Fruit fly (Drosophila melanogaster) whole organism, wandering third instar larva: ENCODE measurements around the gene Wdr62.

Experiments used
- CG9705 ChIP-seq: fragments of 200-800 bp; sonication (Bioruptor generic); optimal IDR thresholded peaks from 2 replicates; lab custom pipeline; 2018; ENCODE audit warnings: missing biosample characterization, mild to moderate bottlenecking, missing genetic modification characterization
- CrebA ChIP-seq: fragments of 200-800 bp; sonication (Bioruptor generic); optimal IDR thresholded peaks from 2 replicates; lab custom pipeline; 2016; ENCODE audit warnings: missing biosample characterization, mild to moderate bottlenecking, missing genetic modification characterization, borderline replicate concordance
- Dif ChIP-seq: fragments of 200-275, 200-300 bp; sonication (Bioruptor generic); optimal IDR thresholded peaks from 2 replicates; lab custom pipeline; 2018; ENCODE audit warnings: missing biosample characterization, missing genetic modification characterization; ENCODE audit not compliant: partially characterized antibody
- GATAd ChIP-seq: sonication (Bioruptor generic); optimal IDR thresholded peaks from 2 replicates; lab custom pipeline; 2016; ENCODE audit warnings: missing biosample characterization, missing genetic modification characterization
- HLH106 ChIP-seq: fragments of 200-800 bp; optimal IDR thresholded peaks from 3 replicates; lab custom pipeline; 2019; ENCODE audit warnings: missing biosample characterization, mild to moderate bottlenecking, missing genetic modification characterization, moderate library complexity
- Hr78 ChIP-seq: fragments of >200 bp; optimal IDR thresholded peaks from 2 replicates; lab custom pipeline; 2017; ENCODE audit warnings: missing biosample characterization, missing genetic modification characterization
- Hr83 ChIP-seq: fragments of 200-300 bp; sonication (Bioruptor generic); optimal IDR thresholded peaks from 2 replicates; lab custom pipeline; 2016; ENCODE audit warnings: missing biosample characterization, mild to moderate bottlenecking, missing genetic modification characterization, moderate library complexity; ENCODE audit not compliant: poor library complexity, severe bottlenecking
- Jra ChIP-seq: sonication (Bioruptor generic); optimal IDR thresholded peaks from 2 replicates; lab custom pipeline; 2016; ENCODE audit warnings: missing biosample characterization, missing genetic modification characterization
- Mio ChIP-seq: sonication (Bioruptor generic); optimal IDR thresholded peaks from 2 replicates; lab custom pipeline; 2016; ENCODE audit warnings: missing biosample characterization, missing genetic modification characterization
- N ChIP-seq: fragments of >200 bp; optimal IDR thresholded peaks from 2 replicates; lab custom pipeline; 2018; ENCODE audit warnings: missing biosample characterization, missing external identifiers, missing genetic modification characterization
- OdsH ChIP-seq: fragments of 200-800 bp; sonication (Bioruptor generic); optimal IDR thresholded peaks from 2 replicates; lab custom pipeline; 2016; ENCODE audit warnings: missing biosample characterization, mild to moderate bottlenecking, missing genetic modification characterization
- Sp1 ChIP-seq: fragments of 200-800 bp; sonication (Bioruptor generic); optimal IDR thresholded peaks from 3 replicates; lab custom pipeline; 2019; ENCODE audit warnings: missing biosample characterization, mild to moderate bottlenecking, missing genetic modification characterization, moderate library complexity
- Vsx2 ChIP-seq: fragments of 200-300, 225-300 bp; sonication (Bioruptor generic); optimal IDR thresholded peaks from 2 replicates; lab custom pipeline; 2018; ENCODE audit warnings: missing biosample characterization, missing genetic modification characterization; ENCODE audit not compliant: partially characterized antibody
- br ChIP-seq: fragments of 200-800 bp; sonication (Bioruptor generic); optimal IDR thresholded peaks from 2 replicates; lab custom pipeline; 2016; ENCODE audit warnings: missing biosample characterization, missing genetic modification characterization
- brk ChIP-seq: fragments of 200-800 bp; sonication (Bioruptor generic); optimal IDR thresholded peaks from 2 replicates; lab custom pipeline; 2016; ENCODE audit warnings: missing biosample characterization, mild to moderate bottlenecking, missing genetic modification characterization
- dl ChIP-seq, 2 experiments: fragments of 175-275, 200-275 bp in 1 of 2; fragments of 200-275 bp in 1 of 2; sonication (Bioruptor generic); optimal IDR thresholded peaks; lab custom pipeline; 2018; ENCODE audit warnings: mild to moderate bottlenecking in 2 of 2, missing biosample characterization in 2 of 2, missing genetic modification characterization in 2 of 2, moderate library complexity in 2 of 2; ENCODE audit not compliant: partially characterized antibody in 2 of 2, insufficient read depth in 1 of 2
- dsf ChIP-seq: sonication (Bioruptor generic); optimal IDR thresholded peaks from 2 replicates; lab custom pipeline; 2016; ENCODE audit warnings: missing biosample characterization, missing genetic modification characterization, borderline replicate concordance
- ey ChIP-seq: fragments of 200-800 bp; sonication (Bioruptor generic); optimal IDR thresholded peaks from 2 replicates; lab custom pipeline; 2016; ENCODE audit warnings: missing biosample characterization, missing genetic modification characterization
- fru ChIP-seq: fragments of 200-800 bp; sonication (Bioruptor generic); optimal IDR thresholded peaks from 3 replicates; lab custom pipeline; 2016; ENCODE audit warnings: missing biosample characterization, mild to moderate bottlenecking, missing genetic modification characterization
- jim ChIP-seq: fragments of 175-275, 200-325 bp; sonication (Bioruptor generic); optimal IDR thresholded peaks from 2 replicates; lab custom pipeline; 2016; ENCODE audit warnings: missing biosample characterization, mild to moderate bottlenecking, missing genetic modification characterization
- pan ChIP-seq: fragments of >200 bp; optimal IDR thresholded peaks from 2 replicates; lab custom pipeline; 2017
- psq ChIP-seq: fragments of 200-800 bp; sonication (Bioruptor generic); optimal IDR thresholded peaks from 3 replicates; lab custom pipeline; 2017; ENCODE audit warnings: missing biosample characterization, mild to moderate bottlenecking, missing genetic modification characterization, moderate library complexity
- sv ChIP-seq: fragments of 200-800 bp; sonication (Bioruptor generic); optimal IDR thresholded peaks from 3 replicates; lab custom pipeline; 2016; ENCODE audit warnings: missing biosample characterization, missing genetic modification characterization
- usp ChIP-seq: fragments of >200 bp; optimal IDR thresholded peaks from 2 replicates; lab custom pipeline; 2017; ENCODE audit warnings: missing biosample characterization, missing genetic modification characterization
- woc ChIP-seq: sonication (Bioruptor generic); optimal IDR thresholded peaks from 2 replicates; lab custom pipeline; 2016; ENCODE audit warnings: missing biosample characterization, mild to moderate bottlenecking, missing genetic modification characterization

Gene Wdr62

DNA sequence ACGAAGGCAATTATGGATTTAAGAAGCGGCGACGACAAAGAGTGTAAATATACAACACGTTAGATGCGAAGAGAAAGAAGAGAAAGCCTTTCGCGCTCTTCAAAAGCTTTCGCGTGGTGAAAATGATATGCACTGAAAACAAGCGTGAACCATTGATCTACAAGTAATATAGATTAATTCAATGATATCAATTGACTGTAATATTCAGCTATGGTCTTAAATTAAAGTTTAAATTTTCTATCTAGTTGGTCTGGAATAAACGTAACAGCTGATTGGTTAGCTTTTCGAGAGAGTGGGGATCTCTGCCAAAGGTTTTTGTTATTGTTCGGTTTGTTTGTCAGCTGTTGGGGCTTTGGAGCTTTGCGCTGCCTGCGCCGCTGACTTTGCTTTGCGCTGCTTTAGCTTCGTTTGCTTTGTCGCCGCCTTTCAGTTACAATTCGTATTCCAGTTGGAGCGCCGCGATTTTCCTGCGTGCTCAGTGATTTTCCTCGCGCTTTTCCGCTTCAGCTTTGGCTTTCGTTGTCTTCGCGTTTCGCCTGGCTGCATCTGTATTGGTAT, 27.0 kb downstream of the Wdr62 start (continued):
- TF ChIP-seq Vsx2 (GFP tag; lab: Kevin White, UChicago) = no peak
- TF ChIP-seq HLH106 (tag; lab: Kevin White, UChicago) = peak; percentile 24
- no peak for TF ChIP-seq dsf (GFP tag; lab: Kevin White, UChicago)

DNA sequence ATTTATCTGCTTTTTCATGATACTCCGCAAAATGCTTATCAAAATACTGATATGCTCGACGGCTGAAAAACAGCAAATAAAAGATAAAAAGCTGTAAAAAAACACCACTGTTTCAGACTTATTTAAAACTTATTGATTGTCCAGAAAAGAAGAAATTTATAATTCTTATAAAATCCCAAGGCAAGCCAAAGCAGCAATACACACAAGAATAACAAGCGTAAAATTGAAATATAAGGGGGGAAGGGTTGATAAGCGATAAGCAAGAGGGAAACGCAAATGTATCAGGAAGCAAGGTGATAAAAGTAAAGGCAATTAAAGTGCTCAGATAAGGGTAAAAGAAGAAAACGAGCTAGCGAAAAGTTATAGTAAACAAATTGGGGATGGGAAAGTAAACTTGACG, 28.1 kb downstream of the Wdr62 start:
- TF ChIP-seq N (GFP tag; lab: Kevin White, UChicago) (no peak), br (no peak), Sp1 (GFP tag; lab: Kevin White, UChicago) (no peak), Dif (GFP tag; lab: Kevin White, UChicago) (no peak), brk (GFP tag; lab: Kevin White, UChicago) (no peak), Vsx2 (GFP tag; lab: Kevin White, UChicago) (no peak)

DNA sequence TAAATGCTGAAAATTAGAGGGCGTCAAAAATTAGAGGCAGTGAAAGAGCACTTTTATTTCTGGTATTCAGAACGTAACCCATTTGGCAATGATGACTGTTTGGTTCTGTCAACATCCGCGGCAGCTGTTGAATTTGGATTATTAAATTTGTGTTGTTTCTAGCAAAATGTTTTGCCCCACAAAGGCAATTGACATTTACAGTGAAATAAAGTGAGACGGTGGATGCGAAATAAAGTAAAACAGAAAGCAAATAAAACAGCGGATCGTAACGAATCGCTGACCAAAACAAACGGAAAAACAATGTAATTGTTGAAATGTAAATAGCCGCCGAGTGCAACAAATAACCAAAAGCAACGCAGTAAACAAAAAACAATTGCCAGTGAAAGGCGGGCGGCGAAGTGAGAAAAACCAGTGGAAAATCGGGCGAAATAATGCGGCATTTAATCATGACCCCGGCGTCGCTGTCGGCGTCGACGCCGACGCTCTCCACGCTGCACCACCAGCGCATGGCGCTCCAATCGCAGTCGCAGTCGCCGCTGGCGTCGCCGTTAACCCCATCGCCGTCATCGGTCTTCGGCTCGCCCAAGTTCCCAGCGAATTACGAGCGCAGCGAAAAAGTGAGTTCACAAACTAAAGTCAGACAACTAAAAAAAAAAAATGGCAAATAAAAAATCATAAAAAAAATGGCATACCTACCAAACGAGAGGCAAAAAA, 28.8 kb downstream of the Wdr62 start:
- TF ChIP-seq CrebA (GFP tag; lab: Kevin White, UChicago) (no peak), pan (no peak), jim (GFP tag; lab: Kevin White, UChicago) (no peak), sv (GFP tag; lab: Kevin White, UChicago) (no peak), psq (GFP tag; lab: Kevin White, UChicago) (no peak), dl (GFP tag; optimal IDR thresholded peaks at IDR 0.05; lab: Kevin White, UChicago; ENCODE audit: insufficient read depth in 1 of 2, partially characterized antibody in 2 of 2) (no peak), Hr78 (GFP tag; lab: Kevin White, UChicago) (no peak), dsf (GFP tag; lab: Kevin White, UChicago) (no peak), CG9705 (GFP tag; lab: Kevin White, UChicago) (no peak), Jra (GFP tag; lab: Kevin White, UChicago) (no peak), ey (GFP tag; lab: Kevin White, UChicago) (no peak), OdsH (GFP tag; lab: Kevin White, UChicago) (no peak), GATAd (GFP tag; lab: Kevin White, UChicago) (no peak)

DNA sequence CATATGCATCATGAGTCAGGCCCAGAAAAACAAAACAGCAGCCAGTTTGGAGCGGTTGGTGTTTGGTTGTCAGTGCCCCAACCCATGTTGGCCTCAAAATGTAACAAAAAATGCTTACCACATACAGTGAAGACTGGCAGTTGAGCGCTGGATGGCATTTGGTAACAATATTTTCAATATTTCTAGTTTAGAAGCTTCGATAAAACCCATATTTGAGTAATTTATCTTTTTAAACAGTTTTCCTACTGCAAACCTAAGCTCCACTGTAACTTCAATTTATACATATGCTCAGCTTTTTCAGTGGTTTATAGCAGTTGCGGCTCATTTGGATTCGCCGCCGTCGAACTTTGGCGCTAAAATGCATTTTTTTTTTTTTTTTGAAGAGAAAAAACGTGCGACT, 32.0 kb downstream of the Wdr62 start:
- TF ChIP-seq GATAd (GFP tag; lab: Kevin White, UChicago) = no peak

DNA sequence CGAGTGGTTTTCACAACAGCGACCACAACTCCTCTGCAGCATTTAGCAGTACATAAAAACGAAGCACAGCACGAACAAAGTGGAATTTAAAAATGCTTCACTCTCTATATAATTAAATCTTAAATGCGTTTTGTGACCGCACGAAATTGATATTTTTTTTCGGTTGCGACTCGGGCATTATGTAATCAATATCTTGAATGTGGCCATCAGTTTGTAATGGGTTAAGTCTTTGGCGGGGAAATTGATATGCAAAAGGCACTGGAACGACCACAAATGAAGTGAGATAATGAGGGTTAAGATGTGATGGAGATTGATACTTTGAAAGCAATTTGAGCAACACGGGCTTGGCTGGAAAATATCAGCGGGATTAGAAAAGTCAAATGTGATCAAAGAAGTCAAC, 39.4 kb downstream of the Wdr62 start:
- TF ChIP-seq Hr78 (GFP tag; lab: Kevin White, UChicago) = no peak
- TF ChIP-seq Vsx2 (GFP tag; lab: Kevin White, UChicago) = no peak
- TF ChIP-seq Hr83 = no peak
- TF ChIP-seq fru (GFP tag; lab: Kevin White, UChicago) = no peak

DNA sequence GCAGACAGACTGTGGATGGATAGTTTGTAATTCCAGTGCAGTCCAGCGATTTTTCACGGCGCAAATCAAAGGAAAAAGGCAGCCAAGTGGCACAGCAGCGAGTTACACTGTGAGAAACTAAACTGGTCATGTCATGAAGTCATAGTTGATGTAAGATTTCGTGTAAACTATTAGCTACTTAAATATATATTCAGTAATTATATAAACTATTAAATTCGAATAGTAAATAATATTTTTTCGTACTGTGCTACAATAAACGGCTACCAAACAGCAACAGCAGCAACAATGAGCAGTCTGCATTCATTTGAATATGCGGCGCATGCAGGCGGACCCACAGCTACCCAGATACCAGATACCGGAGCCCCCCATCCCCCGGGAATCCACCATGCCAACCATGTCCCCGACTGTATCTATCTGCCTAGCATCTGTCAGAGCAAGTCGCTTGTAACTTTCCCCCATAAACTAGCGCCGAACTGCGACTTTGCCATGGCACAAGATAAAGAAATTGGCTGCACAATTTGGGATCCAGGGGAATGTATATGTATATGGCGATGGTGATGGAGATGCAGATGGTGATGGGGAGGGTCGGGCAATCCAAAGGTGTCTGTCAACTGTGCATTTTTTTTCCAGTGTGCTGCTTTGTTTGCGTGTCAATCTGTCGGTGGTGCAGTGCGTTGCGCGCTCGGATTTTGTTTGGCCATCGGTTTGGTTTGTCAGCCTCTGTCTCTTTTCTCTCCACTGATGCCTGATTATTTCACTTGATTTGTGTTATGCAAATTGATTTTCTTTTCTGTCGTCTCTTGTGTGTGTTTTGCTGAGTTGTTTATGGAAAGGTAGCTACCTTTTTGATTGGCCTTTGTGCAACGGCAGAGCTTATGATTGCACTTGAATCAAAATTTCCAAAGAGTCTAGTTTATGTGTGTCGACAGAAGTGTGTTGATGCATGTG, 41.8 kb downstream of the Wdr62 start:
- no peak for TF ChIP-seq psq (GFP tag; lab: Kevin White, UChicago)
- no peak for TF ChIP-seq dsf (GFP tag; lab: Kevin White, UChicago)
- TF ChIP-seq woc (GFP tag; lab: Kevin White, UChicago) = no peak
- no peak for TF ChIP-seq Mio (GFP tag; lab: Kevin White, UChicago)
- no peak for TF ChIP-seq OdsH (GFP tag; lab: Kevin White, UChicago)
- no peak for TF ChIP-seq usp
- TF ChIP-seq ey (GFP tag; lab: Kevin White, UChicago) = no peak
- TF ChIP-seq CG9705 (GFP tag; lab: Kevin White, UChicago) = no peak
- TF ChIP-seq pan = no peak
